Worm (Caenorhabditis elegans) whole organism, early embryonic: ENCODE measurements around the gene arrd-6.

Experiments used
- B0310.2 ChIP-seq: sonication (generic microtip); optimal IDR thresholded peaks from 2 replicates; lab custom pipeline; 2016; ENCODE audit warnings: mild to moderate bottlenecking, missing genetic modification characterization, missing compliant biosample characterization
- F13C5.2 ChIP-seq: sonication (generic microtip); optimal IDR thresholded peaks from 2 replicates; lab custom pipeline; 2017; ENCODE audit warnings: mild to moderate bottlenecking, missing genetic modification characterization, inconsistent platforms, missing compliant biosample characterization
- aly-1 ChIP-seq: sonication (generic microtip); optimal IDR thresholded peaks from 2 replicates; lab custom pipeline; 2016; ENCODE audit warnings: missing genetic modification characterization, missing compliant biosample characterization
- ama-1 ChIP-seq: fragments of 150-350 bp; optimal IDR thresholded peaks from 2 replicates; lab custom pipeline; 2014
- ceh-13 ChIP-seq: fragments of 200-800 bp; sonication (Bioruptor generic); optimal IDR thresholded peaks from 2 replicates; lab custom pipeline; 2018; ENCODE audit warnings: mild to moderate bottlenecking, missing genetic modification characterization, missing compliant biosample characterization
- ceh-36 ChIP-seq: sonication (generic microtip); optimal IDR thresholded peaks from 2 replicates; lab custom pipeline; 2016; ENCODE audit warnings: missing genetic modification characterization, inconsistent platforms, missing compliant biosample characterization
- ets-7 ChIP-seq: sonication (generic microtip); optimal IDR thresholded peaks from 2 replicates; lab custom pipeline; 2016; ENCODE audit warnings: missing genotype, missing genetic modification characterization, missing compliant biosample characterization
- flt-1 ChIP-seq: fragments of 200-800 bp; sonication (Bioruptor generic); IDR thresholded peaks from 2 replicates; pipeline ENCODE4 v1.3.6; 2022; ENCODE audit warnings: missing genetic modification characterization, missing compliant biosample characterization
- hmbx-1 ChIP-seq: sonication (generic microtip); optimal IDR thresholded peaks from 2 replicates; lab custom pipeline; 2016; ENCODE audit warnings: mild to moderate bottlenecking, missing genetic modification characterization, missing compliant biosample characterization
- hmg-4 ChIP-seq: fragments of 200-800 bp; sonication (Bioruptor generic); optimal IDR thresholded peaks from 2 replicates; lab custom pipeline; 2018; ENCODE audit warnings: mild to moderate bottlenecking, missing genetic modification characterization, missing compliant biosample characterization
- hnd-1 ChIP-seq: sonication (generic microtip); optimal IDR thresholded peaks from 2 replicates; lab custom pipeline; 2016; ENCODE audit warnings: missing genetic modification characterization, missing compliant biosample characterization
- pes-1 ChIP-seq: fragments of 200-800 bp; sonication (Bioruptor generic); IDR thresholded peaks from 2 replicates; pipeline ENCODE4 v1.3.6; 2022; ENCODE audit warnings: missing genetic modification reagents, missing genetic modification characterization, missing compliant biosample characterization
- scrt-1 ChIP-seq: fragments of 200-800 bp; sonication (Bioruptor generic); IDR thresholded peaks from 2 replicates; pipeline ENCODE4 v1.3.6; 2022; ENCODE audit warnings: missing genetic modification characterization, missing compliant biosample characterization
- sea-1 ChIP-seq: fragments of 200-800 bp; sonication (Bioruptor generic); conservative IDR thresholded peaks from 2 replicates; pipeline ENCODE4 v1.3.6; 2022; ENCODE audit warnings: missing genetic modification characterization, missing compliant biosample characterization
- tbx-11 ChIP-seq: fragments of 200-800 bp; sonication (Bioruptor generic); IDR thresholded peaks from 2 replicates; pipeline ENCODE4 v1.3.6; 2022; ENCODE audit warnings: missing genetic modification characterization, missing compliant biosample characterization
- tbx-37 ChIP-seq: fragments of 200-800 bp; sonication (Bioruptor generic); conservative IDR thresholded peaks from 2 replicates; pipeline ENCODE4 v1.3.6; 2022; ENCODE audit warnings: missing genetic modification reagents, missing genetic modification characterization, missing compliant biosample characterization
- tra-4 ChIP-seq: sonication (generic microtip); optimal IDR thresholded peaks from 2 replicates; lab custom pipeline; 2017; ENCODE audit warnings: missing genetic modification characterization, missing compliant biosample characterization

arrd-6 gene

ce11 chrII:11184757-11185341 lies 42.3 kb downstream of the arrd-6 start, which contains the start of gene lir-3:
Gene lir-3, minus strand, starts transcription at chrII:11184807.
- TF ChIP-seq scrt-1 (GFP tag; lab: Robert Waterston, UW), result no peak
- TF ChIP-seq sea-1 (GFP tag; lab: Robert Waterston, UW), result no peak
- TF ChIP-seq hmg-4 (GFP tag; lab: Kevin White, UChicago), result peak; percentile 65
- peak; percentile 44 for TF ChIP-seq F13C5.2 (tag; lab: Kevin White, UChicago)

ce11 chrII:11185728-11186127 lies 43.2 kb downstream of the arrd-6 start, which contains the start of gene sfxn-1.2:
Gene sfxn-1.2, plus strand, starts transcription at chrII:11186028.
- TF ChIP-seq tbx-11, result no peak
- no peak for TF ChIP-seq ceh-36 (tag; lab: Kevin White, UChicago)
- TF ChIP-seq F13C5.2 (tag; lab: Kevin White, UChicago), result no peak
- TF ChIP-seq ceh-13 (GFP tag; lab: Kevin White, UChicago), result no peak
- TF ChIP-seq flt-1 (GFP tag; lab: Robert Waterston, UW), result no peak
- TF ChIP-seq hnd-1 (tag; lab: Kevin White, UChicago), result no peak
- no peak for TF ChIP-seq aly-1
- TF ChIP-seq scrt-1 (GFP tag; lab: Robert Waterston, UW), result no peak
- no peak for TF ChIP-seq tbx-37 (GFP tag; lab: Robert Waterston, UW)
- TF ChIP-seq sea-1 (GFP tag; lab: Robert Waterston, UW), result no peak
- no peak for TF ChIP-seq hmg-4 (GFP tag; lab: Kevin White, UChicago)
- TF ChIP-seq ama-1, result no peak
- TF ChIP-seq hmbx-1 (tag; lab: Kevin White, UChicago), result no peak
- no peak for TF ChIP-seq tra-4
- no peak for TF ChIP-seq B0310.2 (tag; lab: Kevin White, UChicago)
- no peak for TF ChIP-seq pes-1 (GFP tag; lab: Robert Waterston, UW)
- no peak for TF ChIP-seq ets-7 (tag; lab: Kevin White, UChicago)

- TF ChIP-seq ceh-36 (tag; lab: Kevin White, UChicago) (no peak), F13C5.2 (tag; lab: Kevin White, UChicago) (no peak), B0310.2 (tag; lab: Kevin White, UChicago) (no peak), tbx-11 (no peak), ama-1 (no peak), pes-1 (GFP tag; lab: Robert Waterston, UW) (no peak), tbx-37 (GFP tag; lab: Robert Waterston, UW) (no peak), hmbx-1 (tag; lab: Kevin White, UChicago) (no peak), aly-1 (no peak), tra-4 (no peak), scrt-1 (GFP tag; lab: Robert Waterston, UW) (no peak), ceh-13 (GFP tag; lab: Kevin White, UChicago) (no peak), ets-7 (tag; lab: Kevin White, UChicago) (no peak)
Observed at ce11 chrII:11188026-11188425, 45.5 kb downstream of the arrd-6 start, which contains the start of gene F37H8.5. Gene F37H8.5, plus strand, starts transcription at chrII:11188206.

DNA sequence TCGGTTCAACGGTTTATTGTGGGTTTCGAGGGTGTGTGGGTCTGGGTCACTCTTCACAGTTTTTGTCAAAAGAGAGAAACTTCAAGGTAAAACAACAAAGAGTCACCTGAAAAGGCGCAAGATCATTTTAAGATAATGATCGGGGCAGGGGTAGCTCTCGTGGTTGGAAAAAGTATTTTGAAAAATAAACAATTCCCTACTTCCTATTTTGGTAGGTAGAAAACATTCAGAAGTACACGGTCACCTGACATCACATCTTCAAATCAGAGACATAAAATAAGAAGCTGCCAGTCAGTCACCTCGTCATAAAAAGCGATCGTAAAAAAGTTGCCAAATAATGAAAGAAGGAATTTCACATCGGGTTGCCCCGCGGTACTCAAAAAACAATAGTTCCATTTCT lies 49.9 kb downstream of the arrd-6 start:
- no peak for TF ChIP-seq tbx-11
- no peak for TF ChIP-seq B0310.2 (tag; lab: Kevin White, UChicago)
- TF ChIP-seq hmbx-1 (tag; lab: Kevin White, UChicago), result no peak
- TF ChIP-seq hmg-4 (GFP tag; lab: Kevin White, UChicago), result no peak
- no peak for TF ChIP-seq F13C5.2 (tag; lab: Kevin White, UChicago)
- no peak for TF ChIP-seq ceh-36 (tag; lab: Kevin White, UChicago)
- no peak for TF ChIP-seq aly-1
- TF ChIP-seq sea-1 (GFP tag; lab: Robert Waterston, UW), result no peak
- TF ChIP-seq tra-4, result no peak
- TF ChIP-seq ets-7 (tag; lab: Kevin White, UChicago), result no peak
- TF ChIP-seq tbx-37 (GFP tag; lab: Robert Waterston, UW), result no peak
- TF ChIP-seq hnd-1 (tag; lab: Kevin White, UChicago), result no peak
- TF ChIP-seq pes-1 (GFP tag; lab: Robert Waterston, UW), result no peak
- no peak for TF ChIP-seq ama-1
- no peak for TF ChIP-seq flt-1 (GFP tag; lab: Robert Waterston, UW)
- TF ChIP-seq ceh-13 (GFP tag; lab: Kevin White, UChicago), result no peak
- TF ChIP-seq scrt-1 (GFP tag; lab: Robert Waterston, UW), result no peak

DNA sequence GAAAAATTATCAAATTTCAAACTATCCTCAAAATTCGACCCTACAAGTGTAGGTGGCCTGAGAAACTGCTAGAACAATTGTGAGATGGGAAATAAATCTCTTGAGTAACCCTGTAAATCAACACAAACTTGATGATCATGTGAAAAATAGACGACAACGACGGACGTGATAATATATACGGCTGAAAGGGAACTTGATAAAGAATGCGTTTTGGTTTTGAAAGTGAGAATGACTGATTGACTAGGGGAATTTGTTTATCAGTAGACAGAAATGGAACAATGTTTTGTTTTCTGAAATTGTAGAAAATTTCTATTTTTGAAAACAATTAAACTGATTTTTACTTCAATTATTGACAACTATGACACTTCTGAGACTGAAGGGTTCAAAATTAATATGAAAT lies 51.0 kb downstream of the arrd-6 start:
- no peak for TF ChIP-seq ceh-36 (tag; lab: Kevin White, UChicago)
- TF ChIP-seq hmbx-1 (tag; lab: Kevin White, UChicago), result no peak
- no peak for TF ChIP-seq flt-1 (GFP tag; lab: Robert Waterston, UW)
- no peak for TF ChIP-seq B0310.2 (tag; lab: Kevin White, UChicago)
- no peak for TF ChIP-seq pes-1 (GFP tag; lab: Robert Waterston, UW)
- TF ChIP-seq aly-1, result no peak
- TF ChIP-seq tbx-11, result no peak
- no peak for TF ChIP-seq ets-7 (tag; lab: Kevin White, UChicago)
- no peak for TF ChIP-seq tra-4
- TF ChIP-seq ceh-13 (GFP tag; lab: Kevin White, UChicago), result no peak
- no peak for TF ChIP-seq F13C5.2 (tag; lab: Kevin White, UChicago)
- TF ChIP-seq scrt-1 (GFP tag; lab: Robert Waterston, UW), result no peak
